Worm (Caenorhabditis elegans): ENCODE measurements around the gene eat-17.

- TF ChIP-seq ets-4 (tag; optimal IDR thresholded peaks at IDR 0.05) = no peak
- TF ChIP-seq fkh-6 (tag; optimal IDR thresholded peaks at IDR 0.05) = no peak
- no peak for TF ChIP-seq nhr-11 (tag; optimal IDR thresholded peaks at IDR 0.05)
- no peak for TF ChIP-seq ceh-45 (GFP tag; IDR thresholded peaks at IDR 0.05)
- no peak for TF ChIP-seq ceh-9 (tag; optimal IDR thresholded peaks at IDR 0.05)
- TF ChIP-seq ceh-31 (tag; optimal IDR thresholded peaks at IDR 0.05) = no peak
Observed at ce11 chrX:16466157-16466556, 49.5 kb upstream of the eat-17 start.
